Worm (Caenorhabditis elegans) whole organism, L4 larva: ENCODE results near the gene sdz-24.

Source experiments
- dmd-6 ChIP-seq: fragments of 200-800 bp; sonication (Bioruptor generic); IDR thresholded peaks from 2 replicates; pipeline ENCODE4 v1.3.6; 2022; ENCODE audit warnings: missing genetic modification reagents, missing genetic modification characterization, missing compliant biosample characterization
- dpl-1 ChIP-seq: fragments of 150-350 bp; optimal IDR thresholded peaks from 2 replicates; lab custom pipeline; 2014; ENCODE audit warnings: missing biosample characterization, missing genetic modification reagents, missing genetic modification characterization
- lsy-2 ChIP-seq, 2 experiments: fragments of 150-350 bp in 1 of 2; sonication (generic microtip) in 1 of 2; optimal IDR thresholded peaks; 2 replicates each; lab custom pipeline; 2014 to 2017; ENCODE audit warnings: missing biosample characterization in 2 of 2, missing genetic modification characterization in 2 of 2
- zfp-2 ChIP-seq: sonication (generic microtip); optimal IDR thresholded peaks from 2 replicates; lab custom pipeline; 2016; ENCODE audit warnings: mild to moderate bottlenecking, missing genetic modification characterization, missing compliant biosample characterization

DNA sequence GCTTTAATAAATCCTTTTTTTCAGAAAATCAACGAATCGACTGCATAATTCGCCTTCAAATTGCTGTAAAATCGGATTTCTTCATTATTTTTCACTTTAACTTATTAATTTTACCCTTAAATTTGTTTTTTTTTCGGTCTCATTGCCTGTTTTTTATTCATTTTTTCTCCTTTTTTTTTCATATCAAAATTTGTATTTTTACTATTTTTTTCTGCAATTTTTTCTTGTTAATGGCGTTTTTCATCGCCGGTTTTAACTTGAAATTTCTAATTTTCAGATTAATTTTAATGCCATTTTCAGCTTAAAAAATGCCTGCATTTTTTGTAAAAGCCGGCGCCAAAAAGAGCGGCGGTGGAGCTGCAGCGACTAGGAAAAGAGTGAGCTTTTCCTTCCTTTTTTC is 50.6 kb downstream of the sdz-24 start, which contains the start of gene T02H6.1:
- TF ChIP-seq zfp-2 (tag; lab: Kevin White, UChicago) = no peak
- TF ChIP-seq dpl-1 (GFP tag; lab: Kevin White, UChicago) = no peak
- no peak for TF ChIP-seq dmd-6 (GFP tag; lab: Robert Waterston, UW)
- no peak for TF ChIP-seq lsy-2 (tag; optimal IDR thresholded peaks at IDR 0.05; lab: Kevin White, UChicago)
